Fruit fly (Drosophila melanogaster) whole organism, embryonic: ENCODE data around the gene Eig71Ej.
A peak's percentile ranks its signal among the peaks of the same experiment; 100 is the strongest.

ENCODE experiments used
- Abd-B ChIP-seq: fragments of 200-800 bp; sonication (Bioruptor generic); optimal IDR thresholded peaks from 2 replicates; lab custom pipeline; 2018; ENCODE audit warnings: missing biosample characterization, mild to moderate bottlenecking, missing genetic modification characterization, moderate library complexity
- B-H2 ChIP-seq: fragments of 200-800 bp; sonication (Bioruptor generic); optimal IDR thresholded peaks from 2 replicates; lab custom pipeline; 2018; ENCODE audit warnings: missing biosample characterization, mild to moderate bottlenecking, missing genetic modification characterization
- C15 ChIP-seq: fragments of 200-800 bp; sonication (Bioruptor generic); IDR thresholded peaks from 3 replicates; pipeline ENCODE4 v1.3.6; 2022; ENCODE audit warnings: missing biosample characterization, missing genetic modification characterization
- CG10565 ChIP-seq: fragments of 200-800 bp; sonication (Bioruptor generic); optimal IDR thresholded peaks from 3 replicates; lab custom pipeline; 2016; ENCODE audit warnings: missing biosample characterization, mild to moderate bottlenecking, missing genetic modification characterization
- CG11085 ChIP-seq: fragments of 200-800 bp; sonication (Bioruptor generic); IDR thresholded peaks from 2 replicates; pipeline ENCODE4 v1.3.6; 2022; ENCODE audit warnings: missing biosample characterization, missing genetic modification characterization
- CG12219 ChIP-seq: fragments of 200-800 bp; sonication (Bioruptor generic); optimal IDR thresholded peaks from 3 replicates; lab custom pipeline; 2018; ENCODE audit warnings: missing biosample characterization, mild to moderate bottlenecking, missing genetic modification characterization
- CG1529 ChIP-seq: fragments of 200-800 bp; sonication (Bioruptor generic); optimal IDR thresholded peaks from 3 replicates; lab custom pipeline; 2018; ENCODE audit warnings: missing biosample characterization, missing genetic modification characterization
- CG1603 ChIP-seq: fragments of 200-800 bp; sonication (Bioruptor generic); optimal IDR thresholded peaks from 2 replicates; lab custom pipeline; 2019; ENCODE audit warnings: missing biosample characterization, mild to moderate bottlenecking, missing genetic modification characterization, moderate library complexity
- CG16863 ChIP-seq: fragments of 200-800 bp; sonication (Bioruptor generic); optimal IDR thresholded peaks from 3 replicates; lab custom pipeline; 2016; ENCODE audit warnings: missing biosample characterization, missing genetic modification characterization
- CG17361 ChIP-seq: fragments of 200-800 bp; sonication (Bioruptor generic); IDR thresholded peaks from 3 replicates; pipeline ENCODE4 v1.3.6; 2022; ENCODE audit warnings: missing biosample characterization, missing genetic modification characterization
- CG17912 ChIP-seq: fragments of 200-800 bp; sonication (Bioruptor generic); optimal IDR thresholded peaks from 2 replicates; lab custom pipeline; 2018; ENCODE audit warnings: missing biosample characterization, mild to moderate bottlenecking, missing genetic modification characterization
- CG31388 ChIP-seq: fragments of 200-800 bp; sonication (Bioruptor generic); optimal IDR thresholded peaks from 2 replicates; lab custom pipeline; 2016; ENCODE audit warnings: missing biosample characterization, missing genetic modification characterization
- CG32772 ChIP-seq: fragments of 200-800 bp; sonication (Bioruptor generic); IDR thresholded peaks from 2 replicates; pipeline ENCODE4 v1.3.6; 2022; ENCODE audit warnings: missing biosample characterization, missing genetic modification characterization
- CG3726 ChIP-seq: fragments of 200-800 bp; sonication (Bioruptor generic); IDR thresholded peaks from 3 replicates; pipeline ENCODE4, ENCODE4 v1.3.6; 2022; ENCODE audit warnings: missing biosample characterization, missing genetic modification characterization
- CG4730 ChIP-seq: fragments of 200-800 bp; sonication (Bioruptor generic); IDR thresholded peaks from 2 replicates; pipeline ENCODE4 v1.3.6; 2022; ENCODE audit warnings: missing biosample characterization, missing genetic modification characterization
- CG5245 ChIP-seq: fragments of 200-800 bp; sonication (Bioruptor generic); optimal IDR thresholded peaks from 3 replicates; lab custom pipeline; 2016; ENCODE audit warnings: missing biosample characterization, missing genetic modification characterization
- CG6683 ChIP-seq: fragments of 200-800 bp; sonication (Bioruptor generic); optimal IDR thresholded peaks from 2 replicates; lab custom pipeline; 2017; ENCODE audit warnings: missing biosample characterization, mild to moderate bottlenecking, missing genetic modification characterization, missing genetic modification reagents
- CG6689 ChIP-seq: fragments of 200-800 bp; sonication (Bioruptor generic); IDR thresholded peaks from 2 replicates; pipeline ENCODE4 v1.3.6; 2022; ENCODE audit warnings: missing biosample characterization, missing genetic modification characterization
- CG7271 ChIP-seq: fragments of 200-800 bp; sonication (Bioruptor generic); optimal IDR thresholded peaks from 2 replicates; lab custom pipeline; 2018; ENCODE audit warnings: missing biosample characterization, mild to moderate bottlenecking, missing genetic modification characterization, moderate library complexity
- CG7357 ChIP-seq: fragments of 200-800 bp; sonication (Bioruptor generic); IDR thresholded peaks from 3 replicates; pipeline ENCODE4 v1.3.6; 2022; ENCODE audit warnings: missing biosample characterization, missing genetic modification characterization
- CkIIα-i1 ChIP-seq: fragments of 200-800 bp; sonication (Bioruptor generic); IDR thresholded peaks from 2 replicates; pipeline ENCODE4 v1.3.6; 2022; ENCODE audit warnings: missing biosample characterization, missing genetic modification characterization
- Doc2 ChIP-seq: fragments of 200-800 bp; sonication (Bioruptor generic); IDR thresholded peaks from 2 replicates; pipeline ENCODE4 v1.3.6; 2022; ENCODE audit warnings: missing biosample characterization, missing genetic modification characterization
- HLH54F ChIP-seq: fragments of 200-800 bp; sonication (Bioruptor generic); optimal IDR thresholded peaks from 3 replicates; lab custom pipeline; 2016; ENCODE audit warnings: missing biosample characterization, missing genetic modification characterization
- HmgD ChIP-seq: fragments of 200-800 bp; sonication (Bioruptor generic); optimal IDR thresholded peaks from 3 replicates; lab custom pipeline; 2016; ENCODE audit warnings: missing biosample characterization, missing genetic modification characterization
- Hsf ChIP-seq: fragments of 200-800 bp; sonication (Bioruptor generic); optimal IDR thresholded peaks from 3 replicates; lab custom pipeline; 2016; ENCODE audit warnings: missing biosample characterization, missing genetic modification characterization
- Max ChIP-seq: fragments of 200-800 bp; sonication (Bioruptor generic); optimal IDR thresholded peaks from 2 replicates; lab custom pipeline; 2016; ENCODE audit warnings: missing biosample characterization, mild to moderate bottlenecking, missing genetic modification characterization
- Meics ChIP-seq: fragments of 200-800 bp; sonication (Bioruptor generic); optimal IDR thresholded peaks from 2 replicates; lab custom pipeline; 2017; ENCODE audit warnings: missing biosample characterization, mild to moderate bottlenecking, missing genetic modification characterization
- Neu2 ChIP-seq: fragments of 200-800 bp; sonication (Bioruptor generic); optimal IDR thresholded peaks from 3 replicates; lab custom pipeline; 2016; ENCODE audit warnings: missing biosample characterization, missing genetic modification characterization, borderline replicate concordance
- Opbp ChIP-seq: fragments of 200-800 bp; sonication (Bioruptor generic); IDR thresholded peaks from 3 replicates; pipeline ENCODE4 v1.3.6; 2022; ENCODE audit warnings: missing biosample characterization, missing genetic modification characterization; ENCODE audit not compliant: partially characterized antibody
- YL-1 ChIP-seq: fragments of 200-800 bp; sonication (Bioruptor generic); optimal IDR thresholded peaks from 3 replicates; lab custom pipeline; 2017; ENCODE audit warnings: missing biosample characterization, mild to moderate bottlenecking, missing genetic modification characterization
- ash1 ChIP-seq: fragments of 200-800 bp; sonication (Bioruptor generic); optimal IDR thresholded peaks from 2 replicates; lab custom pipeline; 2018; ENCODE audit warnings: missing biosample characterization, mild to moderate bottlenecking, missing genetic modification characterization
- bsh ChIP-seq, 2 experiments: fragments of 200-800 bp; sonication (Bioruptor generic); optimal IDR thresholded peaks; 2 replicates each; lab custom pipeline; 2017 to 2018; ENCODE audit warnings: mild to moderate bottlenecking in 2 of 2, missing biosample characterization in 2 of 2, missing genetic modification characterization in 2 of 2, moderate library complexity in 1 of 2
- chm ChIP-seq: fragments of 200-800 bp; sonication (Bioruptor generic); IDR thresholded peaks from 2 replicates; pipeline ENCODE4 v1.3.6; 2022; ENCODE audit warnings: missing biosample characterization, missing genetic modification characterization
- dysf ChIP-seq: fragments of 200-800 bp; sonication (Bioruptor generic); IDR thresholded peaks from 3 replicates; pipeline ENCODE4 v1.3.6; 2022; ENCODE audit warnings: missing biosample characterization, missing genetic modification characterization
- fd102C ChIP-seq: fragments of 200-800 bp; sonication (Bioruptor generic); optimal IDR thresholded peaks from 2 replicates; lab custom pipeline; 2018; ENCODE audit warnings: missing biosample characterization, mild to moderate bottlenecking, missing genetic modification characterization, moderate library complexity
- h ChIP-seq: fragments of >200 bp; optimal IDR thresholded peaks from 2 replicates; lab custom pipeline; 2017
- hth ChIP-seq: fragments of >200 bp; optimal IDR thresholded peaks from 2 replicates; lab custom pipeline; 2017; ENCODE audit warnings: inconsistent platforms
- jumu ChIP-seq: fragments of 200-800 bp; sonication (Bioruptor generic); optimal IDR thresholded peaks from 3 replicates; lab custom pipeline; 2016; ENCODE audit warnings: missing biosample characterization, missing genetic modification characterization
- lilli ChIP-seq: fragments of 200-800 bp; sonication (Bioruptor generic); optimal IDR thresholded peaks from 3 replicates; lab custom pipeline; 2016; ENCODE audit warnings: missing biosample characterization, missing genetic modification characterization
- mirr ChIP-seq: fragments of 200-800 bp; sonication (Bioruptor generic); optimal IDR thresholded peaks from 3 replicates; lab custom pipeline; 2018; ENCODE audit warnings: missing biosample characterization, mild to moderate bottlenecking, missing genetic modification characterization
- nau ChIP-seq: fragments of 200-800 bp; sonication (Bioruptor generic); optimal IDR thresholded peaks from 3 replicates; lab custom pipeline; 2017; ENCODE audit warnings: missing biosample characterization, mild to moderate bottlenecking, missing genetic modification characterization, missing genetic modification reagents
- pnt ChIP-seq: fragments of 200-800 bp; sonication (Bioruptor generic); optimal IDR thresholded peaks from 3 replicates; lab custom pipeline; 2016; ENCODE audit warnings: missing biosample characterization, missing genetic modification characterization
- psq ChIP-seq: fragments of 200-800 bp; sonication (Bioruptor generic); optimal IDR thresholded peaks from 2 replicates; lab custom pipeline; 2017; ENCODE audit warnings: missing biosample characterization, missing genetic modification characterization
- run ChIP-seq: fragments of 200-800 bp; sonication (Bioruptor generic); optimal IDR thresholded peaks from 3 replicates; lab custom pipeline; 2018; ENCODE audit warnings: missing biosample characterization, mild to moderate bottlenecking, missing genetic modification characterization
- sima ChIP-seq: fragments of 200-800 bp; sonication (Bioruptor generic); optimal IDR thresholded peaks from 2 replicates; lab custom pipeline; 2016; ENCODE audit warnings: missing biosample characterization, missing genetic modification characterization
- slp2 ChIP-seq: fragments of 200-800 bp; sonication (Bioruptor generic); optimal IDR thresholded peaks from 2 replicates; lab custom pipeline; 2016; ENCODE audit warnings: missing biosample characterization, missing genetic modification characterization
- tna ChIP-seq: fragments of 200-800 bp; sonication (Bioruptor generic); IDR thresholded peaks from 2 replicates; pipeline ENCODE4 v1.3.6; 2022; ENCODE audit warnings: missing biosample characterization, missing genetic modification characterization; ENCODE audit not compliant: partially characterized antibody
- tup ChIP-seq: fragments of 200-800 bp; sonication (Bioruptor generic); optimal IDR thresholded peaks from 2 replicates; lab custom pipeline; 2016; ENCODE audit warnings: missing biosample characterization, mild to moderate bottlenecking, missing genetic modification characterization, moderate library complexity
- twi ChIP-seq: fragments of 200-800 bp; optimal IDR thresholded peaks from 2 replicates; lab custom pipeline; 2019; ENCODE audit warnings: missing biosample characterization, mild to moderate bottlenecking, missing genetic modification characterization, moderate library complexity
- tx ChIP-seq: fragments of 200-800 bp; sonication (Bioruptor generic); optimal IDR thresholded peaks from 2 replicates; lab custom pipeline; 2016; ENCODE audit warnings: missing biosample characterization, missing genetic modification characterization
- vnd ChIP-seq: fragments of 200-800 bp; sonication (Bioruptor generic); IDR thresholded peaks from 3 replicates; pipeline ENCODE4 v1.3.6; 2022; ENCODE audit warnings: missing biosample characterization, missing genetic modification characterization; ENCODE audit not compliant: partially characterized antibody
- wek ChIP-seq: fragments of 200-800 bp; sonication (Bioruptor generic); optimal IDR thresholded peaks from 3 replicates; lab custom pipeline; 2018; ENCODE audit warnings: missing biosample characterization, mild to moderate bottlenecking, missing genetic modification characterization, moderate library complexity

The Eig71Ej gene

dm6 chr3L:15700338-15700966 is 39.6 kb upstream of the Eig71Ej start (continued):
- no peak for TF ChIP-seq HmgD
- no peak for TF ChIP-seq C15 (GFP tag; lab: Robert Waterston, UW)
- TF ChIP-seq CkIIα-i1 = no peak
- no peak for TF ChIP-seq hth
- TF ChIP-seq CG1603 = no peak
- TF ChIP-seq slp2 = no peak
- no peak for TF ChIP-seq YL-1
- TF ChIP-seq CG4730 (GFP tag; lab: Robert Waterston, UW) = no peak
- peak; percentile 59 for TF ChIP-seq Neu2 (GFP tag; lab: Kevin White, UChicago)
- no peak for TF ChIP-seq CG12219 (GFP tag; lab: Kevin White, UChicago)
- no peak for TF ChIP-seq CG31388 (GFP tag; lab: Kevin White, UChicago)
- no peak for TF ChIP-seq CG10565 (GFP tag; lab: Kevin White, UChicago)
- no peak for TF ChIP-seq CG6683
- no peak for TF ChIP-seq wek (GFP tag; lab: Kevin White, UChicago)
- no peak for TF ChIP-seq B-H2
- TF ChIP-seq CG32772 (GFP tag; lab: Robert Waterston, UW) = no peak
- TF ChIP-seq ash1 (GFP tag; lab: Kevin White, UChicago) = no peak
- TF ChIP-seq CG17361 (GFP tag; lab: Robert Waterston, UW) = peak; percentile 66; the same call in 2 of the 3 replicates
- TF ChIP-seq CG11085 = no peak
- no peak for TF ChIP-seq lilli (GFP tag; lab: Kevin White, UChicago)
- TF ChIP-seq CG5245 = no peak
- TF ChIP-seq Doc2 (GFP tag; lab: Robert Waterston, UW) = no peak
- no peak for TF ChIP-seq run
- no peak for TF ChIP-seq CG16863 (GFP tag; lab: Kevin White, UChicago)
- no peak for TF ChIP-seq CG7357 (GFP tag; lab: Robert Waterston, UW)
- TF ChIP-seq chm = no peak
- peak; percentile 50 for TF ChIP-seq CG1529 (GFP tag; lab: Kevin White, UChicago)
- no peak for TF ChIP-seq pnt (GFP tag; lab: Kevin White, UChicago)
- TF ChIP-seq twi (tag; lab: Kevin White, UChicago) = no peak
- no peak for TF ChIP-seq Opbp

dm6 chr3L:15699626-15700337 is 39.0 kb upstream of the Eig71Ej start, which contains the start of gene comm2:
Gene comm2 (minus strand): TSS chr3L:15699850.
- no peak for TF ChIP-seq Abd-B
- TF ChIP-seq HmgD = no peak
- TF ChIP-seq jumu (GFP tag; lab: Kevin White, UChicago) = no peak
- TF ChIP-seq sima (GFP tag; lab: Kevin White, UChicago) = no peak
- TF ChIP-seq Max (GFP tag; lab: Kevin White, UChicago) = no peak
- no peak for TF ChIP-seq Meics (GFP tag; lab: Kevin White, UChicago)
- no peak for TF ChIP-seq fd102C
- TF ChIP-seq CG6689 (GFP tag; lab: Robert Waterston, UW) = no peak
- TF ChIP-seq tx (GFP tag; lab: Kevin White, UChicago) = no peak
- TF ChIP-seq tup (GFP tag; lab: Kevin White, UChicago) = no peak
- no peak for TF ChIP-seq HLH54F (GFP tag; lab: Kevin White, UChicago)
- TF ChIP-seq CG7271 (tag; lab: Kevin White, UChicago) = no peak
- no peak; the same call in 1 of the 2 replicates for TF ChIP-seq tna (GFP tag; lab: Robert Waterston, UW)
- TF ChIP-seq vnd (GFP tag; lab: Robert Waterston, UW) = no peak
- TF ChIP-seq CG17912 (GFP tag; lab: Kevin White, UChicago) = no peak
- no peak for TF ChIP-seq mirr (GFP tag; lab: Kevin White, UChicago)
- TF ChIP-seq nau (GFP tag; lab: Kevin White, UChicago) = no peak
- no peak for TF ChIP-seq Hsf (GFP tag; lab: Kevin White, UChicago)
- TF ChIP-seq h (lab: Kevin White, UChicago) = no peak
- TF ChIP-seq CG3726 (GFP tag; lab: Robert Waterston, UW) = no peak
- no peak for TF ChIP-seq dysf (GFP tag; lab: Robert Waterston, UW)
- TF ChIP-seq psq (GFP tag; lab: Kevin White, UChicago) = no peak
- no peak for TF ChIP-seq bsh (GFP tag; optimal IDR thresholded peaks at IDR 0.05; lab: Kevin White, UChicago)
